Fruit fly (Drosophila melanogaster): ENCODE measurements around the gene comm3.
A peak's percentile ranks its signal among the peaks of the same experiment; 100 is the strongest.

Gene comm3

dm6 chr3L:15690711-15691591, 43.4 kb upstream of the comm3 start (continued):
- peak; percentile 21 for TF ChIP-seq pb (GFP tag; optimal IDR thresholded peaks at IDR 0.05)
- peak; percentile 73 for TF ChIP-seq CG8924 (tag; optimal IDR thresholded peaks at IDR 0.05)
- peak; percentile 60 for TF ChIP-seq BtbVII (GFP tag; optimal IDR thresholded peaks at IDR 0.05)
- TF ChIP-seq CG15269 (tag; optimal IDR thresholded peaks at IDR 0.05), result peak; percentile 20
- TF ChIP-seq CG1024 (GFP tag; IDR thresholded peaks at IDR 0.05), result peak; percentile 31; the same call in 1 of the 2 replicates
- peak; percentile 52 for TF ChIP-seq salm (tag; optimal IDR thresholded peaks at IDR 0.05)
- peak; percentile 41 for TF ChIP-seq NK7.1 (GFP tag; optimal IDR thresholded peaks at IDR 0.05)
- TF ChIP-seq CG1792 (GFP tag; optimal IDR thresholded peaks at IDR 0.05), result peak; percentile 56
- peak in 1 of 2 experiments; percentile 51 for TF ChIP-seq Hr51 (GFP tag; optimal IDR thresholded peaks at IDR 0.05)
- 0 out of 2 replicates have a peak, but pooled peaks have one; percentile 17 for TF ChIP-seq HLH3B (GFP tag; IDR thresholded peaks at IDR 0.05)
- no peak for TF ChIP-seq sr (GFP tag; IDR thresholded peaks at IDR 0.05)
- peak; percentile 59 for TF ChIP-seq CG12391 (tag; optimal IDR thresholded peaks at IDR 0.05)
- no peak for TF ChIP-seq Hr3 (GFP tag; optimal IDR thresholded peaks at IDR 0.05)
- peak; percentile 3 for TF ChIP-seq CG12299 (tag; optimal IDR thresholded peaks at IDR 0.05)
- peak; percentile 45; the same call in 1 of the 3 replicates for TF ChIP-seq Mrtf (GFP tag; IDR thresholded peaks at IDR 0.05)
- peak; percentile 42 for TF ChIP-seq Side (GFP tag; optimal IDR thresholded peaks at IDR 0.05)
- peak; percentile 79 for TF ChIP-seq sug (tag; optimal IDR thresholded peaks at IDR 0.05)
- TF ChIP-seq bsh (GFP tag; optimal IDR thresholded peaks at IDR 0.05), result peak in 1 of 2 experiments; percentile 55
- TF ChIP-seq H2.0 (GFP tag; IDR thresholded peaks at IDR 0.05), result no peak
- peak; percentile 14; the same call in 1 of the 2 replicates for TF ChIP-seq ttk (GFP tag; IDR thresholded peaks at IDR 0.05)
- no peak for TF ChIP-seq Gug (GFP tag; IDR thresholded peaks at IDR 0.05)
- TF ChIP-seq CG8089 (GFP tag; optimal IDR thresholded peaks at IDR 0.05), result no peak
- TF ChIP-seq CG3163 (GFP tag; optimal IDR thresholded peaks at IDR 0.05), result no peak
- TF ChIP-seq CG2712 (tag; optimal IDR thresholded peaks at IDR 0.05), result peak; percentile 64
- peak; percentile 84 for TF ChIP-seq Blimp-1 (GFP tag; optimal IDR thresholded peaks at IDR 0.05)
- peak; percentile 67 for TF ChIP-seq CG30020 (tag; optimal IDR thresholded peaks at IDR 0.05)
- no peak for TF ChIP-seq Mes4 (GFP tag; optimal IDR thresholded peaks at IDR 0.05)
- peak; percentile 61 for TF ChIP-seq CG15696 (tag; optimal IDR thresholded peaks at IDR 0.05)
- no peak for TF ChIP-seq CG17912 (GFP tag; optimal IDR thresholded peaks at IDR 0.05)
- peak; percentile 13 for TF ChIP-seq CG9437 (GFP tag; optimal IDR thresholded peaks at IDR 0.05)
- peak; percentile 63 for TF ChIP-seq CG6254 (GFP tag; optimal IDR thresholded peaks at IDR 0.05)
- TF ChIP-seq Kr (GFP tag; optimal IDR thresholded peaks at IDR 0.05), result peak; percentile 10
- TF ChIP-seq CG12659 (GFP tag; optimal IDR thresholded peaks at IDR 0.05), result peak; percentile 4
- no peak for TF ChIP-seq hkb (optimal IDR thresholded peaks at IDR 0.05)
- peak; percentile 78 for TF ChIP-seq hkb (GFP tag; IDR thresholded peaks at IDR 0.05)
- peak; percentile 40 for TF ChIP-seq CG13424 (tag; optimal IDR thresholded peaks at IDR 0.05)
- peak; percentile 53 for TF ChIP-seq Oaz (GFP tag; IDR thresholded peaks at IDR 0.05)
- TF ChIP-seq nau (GFP tag; optimal IDR thresholded peaks at IDR 0.05), result peak; percentile 12
- peak; percentile 77 for TF ChIP-seq fd96Cb (tag; optimal IDR thresholded peaks at IDR 0.05)
- TF ChIP-seq gsb-n (tag; optimal IDR thresholded peaks at IDR 0.05), result peak; percentile 31
- no peak for TF ChIP-seq Myb (GFP tag; optimal IDR thresholded peaks at IDR 0.05)
- TF ChIP-seq tap (tag; optimal IDR thresholded peaks at IDR 0.05), result peak; percentile 73
- peak; percentile 8; the same call in 1 of the 2 replicates for TF ChIP-seq Ptx1 (GFP tag; IDR thresholded peaks at IDR 0.05)
- peak; percentile 32 for TF ChIP-seq CG2875 (GFP tag; optimal IDR thresholded peaks at IDR 0.05)
- peak; percentile 66 for TF ChIP-seq Sox100B (GFP tag; optimal IDR thresholded peaks at IDR 0.05)
- TF ChIP-seq CG3065 (GFP tag; optimal IDR thresholded peaks at IDR 0.05), result no peak
- TF ChIP-seq CG34376 (GFP tag; optimal IDR thresholded peaks at IDR 0.05), result peak; percentile 34
- peak; percentile 52; the same call in 2 of the 3 replicates for TF ChIP-seq z (GFP tag; IDR thresholded peaks at IDR 0.05)
